Fruit fly (Drosophila melanogaster): ENCODE data around the gene CG8043.

Gene CG8043

dm6 chr3R:8652731-8653130, 24.0 kb upstream of the CG8043 start, which contains the start of the genes Sys1 and Dhod (continued):
- no peak for TF ChIP-seq CG7745 (tag; optimal IDR thresholded peaks at IDR 0.05)
- peak; percentile 33 for TF ChIP-seq CG7556 (GFP tag; optimal IDR thresholded peaks at IDR 0.05)
- no peak for TF ChIP-seq salm (tag; optimal IDR thresholded peaks at IDR 0.05)
- TF ChIP-seq Hr39 (optimal IDR thresholded peaks at IDR 0.05): no peak
- peak; percentile 20 for TF ChIP-seq fd96Cb (tag; optimal IDR thresholded peaks at IDR 0.05)
- peak; percentile 41 for TF ChIP-seq ab (GFP tag; optimal IDR thresholded peaks at IDR 0.05)
- peak; percentile 19 for TF ChIP-seq Myb (GFP tag; optimal IDR thresholded peaks at IDR 0.05)
- TF ChIP-seq Gug (GFP tag; IDR thresholded peaks at IDR 0.05): peak; percentile 81
- TF ChIP-seq al (GFP tag; IDR thresholded peaks at IDR 0.05): peak; percentile 51
- TF ChIP-seq CG9797 (GFP tag; optimal IDR thresholded peaks at IDR 0.05): no peak
- peak; percentile 60 for TF ChIP-seq pho (GFP tag; optimal IDR thresholded peaks at IDR 0.05)
- TF ChIP-seq CG10979 (tag; optimal IDR thresholded peaks at IDR 0.05): peak; percentile 61
- TF ChIP-seq prd (optimal IDR thresholded peaks at IDR 0.05): no peak
- TF ChIP-seq prd (GFP tag; IDR thresholded peaks at IDR 0.05): peak; percentile 83
- peak; percentile 68; the same call in 1 of the 2 replicates for TF ChIP-seq Ada2b (GFP tag; IDR thresholded peaks at IDR 0.05)
- no peak for TF ChIP-seq hkb (optimal IDR thresholded peaks at IDR 0.05)
- peak; percentile 65; the same call in 1 of the 2 replicates for TF ChIP-seq hkb (GFP tag; IDR thresholded peaks at IDR 0.05)
- no peak for TF ChIP-seq CG1529 (GFP tag; optimal IDR thresholded peaks at IDR 0.05)
- TF ChIP-seq tap (tag; optimal IDR thresholded peaks at IDR 0.05): peak; percentile 28
- peak; percentile 50 for TF ChIP-seq CoRest (tag; optimal IDR thresholded peaks at IDR 0.05)
- TF ChIP-seq br (optimal IDR thresholded peaks at IDR 0.05): no peak
- peak; percentile 51 for TF ChIP-seq CG8388 (GFP tag; optimal IDR thresholded peaks at IDR 0.05)
- peak; percentile 47 for TF ChIP-seq CG10209 (GFP tag; optimal IDR thresholded peaks at IDR 0.05)
- TF ChIP-seq Dip3 (GFP tag; optimal IDR thresholded peaks at IDR 0.05): peak; percentile 77
- TF ChIP-seq sqz (GFP tag; optimal IDR thresholded peaks at IDR 0.05): no peak
- TF ChIP-seq aop (GFP tag; IDR thresholded peaks at IDR 0.05): no peak
- TF ChIP-seq hb (GFP tag; IDR thresholded peaks at IDR 0.05; ENCODE audit: partially characterized antibody): peak; percentile 83
- TF ChIP-seq CG7963 (GFP tag; IDR thresholded peaks at IDR 0.05; ENCODE audit: partially characterized antibody): peak; percentile 46; the same call in 1 of the 3 replicates
- 0 out of 3 replicates have a peak, but pooled peaks have one; percentile 37 for TF ChIP-seq H15 (GFP tag; IDR thresholded peaks at IDR 0.05)
- TF ChIP-seq CG6272 (GFP tag; IDR thresholded peaks at IDR 0.05): peak; percentile 75
- 0 out of 3 replicates have a peak, but pooled peaks have one; percentile 10 for TF ChIP-seq mld (GFP tag; IDR thresholded peaks at IDR 0.05; ENCODE audit: partially characterized antibody)
- TF ChIP-seq zfh2 (GFP tag; optimal IDR thresholded peaks at IDR 0.05): peak; percentile 85
- peak; percentile 55 for TF ChIP-seq CG3281 (GFP tag; optimal IDR thresholded peaks at IDR 0.05)
- TF ChIP-seq CG31224 (GFP tag; IDR thresholded peaks at IDR 0.05): peak; percentile 54; the same call in 1 of the 2 replicates
- TF ChIP-seq rib (GFP tag; IDR thresholded peaks at IDR 0.05): no peak
- peak; percentile 43; the same call in 1 of the 2 replicates for TF ChIP-seq CG10366 (GFP tag; IDR thresholded peaks at IDR 0.05)
- peak; percentile 42 for TF ChIP-seq cwo (GFP tag; optimal IDR thresholded peaks at IDR 0.05)
- no peak for TF ChIP-seq ham (GFP tag; IDR thresholded peaks at IDR 0.05)
- TF ChIP-seq gem (tag; optimal IDR thresholded peaks at IDR 0.05): peak; percentile 75
- no peak for TF ChIP-seq Hand (GFP tag; optimal IDR thresholded peaks at IDR 0.05)
- TF ChIP-seq twi (tag; optimal IDR thresholded peaks at IDR 0.05): peak; percentile 19
- peak; percentile 76 for TF ChIP-seq CG32532 (GFP tag; IDR thresholded peaks at IDR 0.05)
- no peak for TF ChIP-seq lov (optimal IDR thresholded peaks at IDR 0.05)
- TF ChIP-seq lov (GFP tag; IDR thresholded peaks at IDR 0.05): 0 out of 3 replicates have a peak, but pooled peaks have one; percentile 10
- TF ChIP-seq CG17568 (GFP tag; optimal IDR thresholded peaks at IDR 0.05): no peak
- peak; percentile 64; the same call in 1 of the 2 replicates for TF ChIP-seq nerfin-2 (GFP tag; IDR thresholded peaks at IDR 0.05; ENCODE audit: partially characterized antibody)
- TF ChIP-seq Chrac-16 (GFP tag; optimal IDR thresholded peaks at IDR 0.05): peak; percentile 51
- peak; percentile 71 for TF ChIP-seq Ptx1 (GFP tag; IDR thresholded peaks at IDR 0.05)
- 0 out of 2 replicates have a peak, but pooled peaks have one; percentile 12 for TF ChIP-seq Rx (GFP tag; IDR thresholded peaks at IDR 0.05)
- peak; percentile 30; the same call in 1 of the 3 replicates for TF ChIP-seq ci (GFP tag; IDR thresholded peaks at IDR 0.05)
- TF ChIP-seq repo (GFP tag; optimal IDR thresholded peaks at IDR 0.05): peak; percentile 23
- TF ChIP-seq CG6254 (GFP tag; optimal IDR thresholded peaks at IDR 0.05): peak; percentile 12
